Worm (Caenorhabditis elegans) whole organism, mixed stage, embryonic: ENCODE data around the gene nspb-2.

ENCODE experiments used
- ces-1 ChIP-seq: fragments of 150-350 bp; optimal IDR thresholded peaks from 2 replicates; lab custom pipeline; 2014; ENCODE audit warnings: missing biosample characterization, missing genetic modification reagents, missing genetic modification characterization
- mab-5 ChIP-seq: fragments of 150-350 bp; optimal IDR thresholded peaks from 2 replicates; lab custom pipeline; 2014; ENCODE audit warnings: missing biosample characterization, missing genetic modification characterization
- mep-1 ChIP-seq: fragments of 150-350 bp; optimal IDR thresholded peaks from 2 replicates; lab custom pipeline; 2017; ENCODE audit warnings: missing biosample characterization, missing genetic modification reagents, missing genetic modification characterization, inconsistent platforms
- nhr-76 ChIP-seq: sonication (generic microtip); optimal IDR thresholded peaks from 2 replicates; lab custom pipeline; 2017; ENCODE audit warnings: missing biosample characterization, missing genetic modification characterization
- pha-4 ChIP-seq: fragments of 150-350 bp; optimal IDR thresholded peaks from 2 replicates; lab custom pipeline; 2018; ENCODE audit warnings: missing biosample characterization, missing genetic modification reagents, missing genetic modification characterization
- unc-62 ChIP-seq: fragments of 150-350 bp; optimal IDR thresholded peaks from 2 replicates; lab custom pipeline; 2014; ENCODE audit warnings: missing biosample characterization, missing genetic modification reagents, missing genetic modification characterization

ce11 chrIV:6613296-6613695 lies 21.8 kb downstream of the nspb-2 start, which contains the start of gene drh-1:
- no peak for TF ChIP-seq pha-4
- no peak for TF ChIP-seq ces-1 (GFP tag; lab: Kevin White, UChicago)
- TF ChIP-seq mep-1 (tag; lab: Kevin White, UChicago): no peak
- TF ChIP-seq unc-62 (GFP tag; lab: Kevin White, UChicago): no peak
- no peak for TF ChIP-seq nhr-76 (tag; lab: Kevin White, UChicago)
- no peak for TF ChIP-seq mab-5
